Fruit fly (Drosophila melanogaster): ENCODE data around the gene Gs1l.

DNA sequence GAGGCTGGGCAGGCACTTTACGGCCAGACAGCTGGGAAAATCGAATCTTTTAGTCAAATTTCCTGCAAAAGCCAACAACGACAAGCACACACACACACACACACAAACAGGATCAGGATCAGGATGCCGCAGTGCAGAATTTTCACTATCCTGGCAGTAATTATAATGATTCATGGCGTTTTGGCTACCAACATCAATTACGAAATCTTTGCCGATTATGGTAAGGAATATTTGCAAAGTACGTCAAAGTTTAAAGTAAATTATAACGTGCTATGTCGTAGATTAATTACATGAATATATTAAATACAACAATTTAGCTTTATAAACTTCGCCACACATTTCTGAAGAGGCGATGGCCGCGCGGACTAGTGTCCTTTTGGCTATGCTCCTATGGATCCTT lies 23.0 kb downstream of the Gs1l start, which contains the start of the genes CG34177 and CG34178:
- no peak for TF ChIP-seq Hr96 (GFP tag; optimal IDR thresholded peaks at IDR 0.05)
- TF ChIP-seq bab1 (GFP tag; optimal IDR thresholded peaks at IDR 0.05) = no peak
- no peak for TF ChIP-seq Crg-1 (GFP tag; optimal IDR thresholded peaks at IDR 0.05)
- no peak for TF ChIP-seq CG7045 (GFP tag; optimal IDR thresholded peaks at IDR 0.05)
- no peak for TF ChIP-seq CG11617 (GFP tag; optimal IDR thresholded peaks at IDR 0.05)
- TF ChIP-seq CG33017 (tag; optimal IDR thresholded peaks at IDR 0.05) = no peak
